ENCODE assay signal across 1 fruit fly cellular context in genomic region chr3L:15535228-15535598, dm6.
TF ChIP-seq lines count a peak whose summit lies in the region.

Gene CrebA (plus strand): TSS chr3L:15535395.

TF ChIP-seq in whole organism, embryonic, 481 proteins besides CTCF, POLR2A, EP300 and RAD21 (continued from another document):
- TF ChIP-seq Dref (GFP tag; IDR thresholded peaks at IDR 0.05; lab: Robert Waterston, UW) (no peak), CG31441 (GFP tag; IDR thresholded peaks at IDR 0.05; lab: Robert Waterston, UW) (0 out of 2 replicates have a peak, but pooled peaks have one; percentile 6), stc (GFP tag; IDR thresholded peaks at IDR 0.05; lab: Robert Waterston, UW) (peak; percentile 34; the same call in 1 of the 2 replicates), Adf1 (GFP tag; IDR thresholded peaks at IDR 0.05; lab: Robert Waterston, UW) (peak; percentile 90), hbn (GFP tag; IDR thresholded peaks at IDR 0.05; lab: Robert Waterston, UW; ENCODE audit: partially characterized antibody) (0 out of 2 replicates have a peak, but pooled peaks have one; percentile 20), Ets97D (GFP tag; optimal IDR thresholded peaks at IDR 0.05; lab: Kevin White, UChicago) (no peak), CG17186 (GFP tag; optimal IDR thresholded peaks at IDR 0.05; lab: Kevin White, UChicago) (no peak), CG2199 (GFP tag; IDR thresholded peaks at IDR 0.05; lab: Robert Waterston, UW) (peak; percentile 93), chm (GFP tag; IDR thresholded peaks at IDR 0.05; lab: Robert Waterston, UW) (peak; percentile 70; the same call in 1 of the 2 replicates), dmrt99B (tag; optimal IDR thresholded peaks at IDR 0.05; lab: Kevin White, UChicago) (no peak), fd64A (GFP tag; optimal IDR thresholded peaks at IDR 0.05; lab: Kevin White, UChicago) (no peak), CG10565 (GFP tag; optimal IDR thresholded peaks at IDR 0.05; lab: Kevin White, UChicago) (no peak), CG3163 (GFP tag; optimal IDR thresholded peaks at IDR 0.05; lab: Kevin White, UChicago) (peak; percentile 92), tin (GFP tag; optimal IDR thresholded peaks at IDR 0.05; lab: Kevin White, UChicago) (no peak), al (GFP tag; IDR thresholded peaks at IDR 0.05; lab: Robert Waterston, UW) (no peak), ara (GFP tag; IDR thresholded peaks at IDR 0.05; lab: Robert Waterston, UW) (no peak), Bgb (GFP tag; IDR thresholded peaks at IDR 0.05; lab: Robert Waterston, UW; ENCODE audit: partially characterized antibody) (peak; percentile 30; the same call in 1 of the 2 replicates), PHDP (tag; optimal IDR thresholded peaks at IDR 0.05; lab: Kevin White, UChicago) (no peak), unc-4 (GFP tag; IDR thresholded peaks at IDR 0.05; lab: Robert Waterston, UW; ENCODE audit: partially characterized antibody) (no peak), sob (GFP tag; IDR thresholded peaks at IDR 0.05; lab: Robert Waterston, UW) (no peak), Sox100B (GFP tag; optimal IDR thresholded peaks at IDR 0.05; lab: Kevin White, UChicago) (no peak), vvl (GFP tag; IDR thresholded peaks at IDR 0.05; lab: Robert Waterston, UW) (peak; percentile 37; the same call in 1 of the 2 replicates), CG1832 (GFP tag; optimal IDR thresholded peaks at IDR 0.05; lab: Kevin White, UChicago) (peak; percentile 83), CG15269 (tag; optimal IDR thresholded peaks at IDR 0.05; lab: Kevin White, UChicago) (no peak), HLH3B (GFP tag; IDR thresholded peaks at IDR 0.05; lab: Robert Waterston, UW) (peak; percentile 13; the same call in 1 of the 2 replicates), corto (GFP tag; optimal IDR thresholded peaks at IDR 0.05; lab: Kevin White, UChicago) (no peak), Deaf1 (tag; optimal IDR thresholded peaks at IDR 0.05; lab: Kevin White, UChicago) (peak; percentile 53), chinmo (GFP tag; IDR thresholded peaks at IDR 0.05; lab: Robert Waterston, UW; ENCODE audit: partially characterized antibody) (peak; percentile 76; the same call in 1 of the 4 replicates), gro (GFP tag; optimal IDR thresholded peaks at IDR 0.05; lab: Kevin White, UChicago) (no peak), CG8290 (GFP tag; optimal IDR thresholded peaks at IDR 0.05; lab: Kevin White, UChicago) (no peak), CG8290 (tag; optimal IDR thresholded peaks at IDR 0.05; lab: Kevin White, UChicago) (peak in 1 of 2 experiments; percentile 20), MTF-1 (GFP tag; optimal IDR thresholded peaks at IDR 0.05; lab: Kevin White, UChicago; ENCODE audit: borderline replicate concordance) (peak; percentile 13), CG18619 (GFP tag; optimal IDR thresholded peaks at IDR 0.05; lab: Kevin White, UChicago) (no peak), Dll (GFP tag; IDR thresholded peaks at IDR 0.05; lab: Robert Waterston, UW; ENCODE audit: partially characterized antibody) (0 out of 4 replicates have a peak, but pooled peaks have one; percentile 15), Trl (optimal IDR thresholded peaks at IDR 0.05; lab: Kevin White, UChicago) (peak; percentile 94 to 95), Trl (GFP tag; optimal IDR thresholded peaks at IDR 0.05; lab: Kevin White, UChicago) (no peak), CG11696 (GFP tag; IDR thresholded peaks at IDR 0.05; lab: Robert Waterston, UW) (no peak), MBD-R2 (GFP tag; IDR thresholded peaks at IDR 0.05; lab: Robert Waterston, UW) (no peak)
